Fruit fly (Drosophila melanogaster) Kc167 (cell line): ENCODE results near the gene CG42249.
"Not testable (repeated sequence)": the region's sequence is repeated elsewhere in the genome, so short reads cannot be mapped to it uniquely, and the experiment has no call there.

Experiments
- Myc ChIP-seq: fragments of >200 bp; optimal IDR thresholded peaks from 2 replicates; lab custom pipeline; 2017; ENCODE audit warnings: missing external identifiers
- Sin3A ChIP-seq: fragments of >200 bp; optimal IDR thresholded peaks from 2 replicates; lab custom pipeline; 2018; ENCODE audit warnings: missing external identifiers
- h ChIP-seq: fragments of >200 bp; optimal IDR thresholded peaks from 3 replicates; lab custom pipeline; 2018; ENCODE audit warnings: missing external identifiers
- insv ChIP-seq: fragments of >200 bp; optimal IDR thresholded peaks from 3 replicates; lab custom pipeline; 2018; ENCODE audit warnings: missing external identifiers
- psq ChIP-seq: fragments of >200 bp; optimal IDR thresholded peaks from 2 replicates; lab custom pipeline; 2017; ENCODE audit warnings: missing external identifiers
- ttk ChIP-seq: sonication (Bioruptor generic); optimal IDR thresholded peaks from 2 replicates; lab custom pipeline; 2017; ENCODE audit warnings: missing external identifiers

The CG42249 gene

dm6 chrX:11095973-11096372, at the start of gene CG42249:
CG42249 (plus strand) TSS chrX:11096273.
- TF ChIP-seq Sin3A (lab: Kevin White, UChicago); ttk; h: not testable (repeated sequence)

DNA sequence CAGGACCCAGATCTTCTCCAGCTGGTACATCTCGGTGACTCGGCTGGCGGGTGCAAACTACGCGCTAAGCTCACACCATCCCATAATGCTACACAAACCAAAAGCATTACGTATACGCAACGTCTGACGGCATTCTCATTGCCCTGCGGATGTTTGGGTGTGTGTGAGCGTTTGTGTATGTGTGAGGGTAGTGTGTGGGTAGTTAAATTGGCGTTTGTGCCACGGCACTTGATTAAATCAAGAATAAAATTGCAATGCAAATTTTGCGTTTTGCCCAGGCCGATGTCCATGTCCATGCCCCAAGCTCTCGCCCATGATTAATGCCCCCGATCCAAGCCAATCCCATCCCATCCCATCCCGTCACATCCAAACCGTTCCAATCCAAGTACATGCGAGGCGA, 42.6 kb upstream of the CG42249 start, which contains the start of gene CG1552:
TSS of gene CG1552 (minus strand) at position 101 of the 400 bp plus-strand sequence.
- no peak for TF ChIP-seq h
- no peak for TF ChIP-seq Sin3A (lab: Kevin White, UChicago)
- no peak for TF ChIP-seq insv (lab: Kevin White, UChicago)
- TF ChIP-seq Myc = no peak
- no peak for TF ChIP-seq ttk
- no peak for TF ChIP-seq psq (lab: Kevin White, UChicago)

dm6 chrX:11059519-11059918, 36.6 kb upstream of the CG42249 start, which contains the start of gene CG1545:
CG1545 (minus strand) TSS chrX:11059619.
- TF ChIP-seq psq (lab: Kevin White, UChicago) (no peak), Myc (no peak), h (no peak), Sin3A (lab: Kevin White, UChicago) (no peak), insv (lab: Kevin White, UChicago) (no peak), ttk (no peak)

- TF ChIP-seq Myc (no peak), psq (lab: Kevin White, UChicago) (no peak)
Measured at dm6 chrX:11063070-11063469, 33.0 kb upstream of the CG42249 start, which contains the start of gene CG1537. CG1537 (minus strand) TSS chrX:11063170.

- no peak for TF ChIP-seq Myc
- no peak for TF ChIP-seq psq (lab: Kevin White, UChicago)
- no peak for TF ChIP-seq insv (lab: Kevin White, UChicago)
- no peak for TF ChIP-seq Sin3A (lab: Kevin White, UChicago)
- TF ChIP-seq h = no peak
- TF ChIP-seq ttk = no peak
Measured at dm6 chrX:11066252-11066651, 29.8 kb upstream of the CG42249 start, which contains the start of gene CG15203. CG15203 (plus strand) TSS chrX:11066552.

DNA sequence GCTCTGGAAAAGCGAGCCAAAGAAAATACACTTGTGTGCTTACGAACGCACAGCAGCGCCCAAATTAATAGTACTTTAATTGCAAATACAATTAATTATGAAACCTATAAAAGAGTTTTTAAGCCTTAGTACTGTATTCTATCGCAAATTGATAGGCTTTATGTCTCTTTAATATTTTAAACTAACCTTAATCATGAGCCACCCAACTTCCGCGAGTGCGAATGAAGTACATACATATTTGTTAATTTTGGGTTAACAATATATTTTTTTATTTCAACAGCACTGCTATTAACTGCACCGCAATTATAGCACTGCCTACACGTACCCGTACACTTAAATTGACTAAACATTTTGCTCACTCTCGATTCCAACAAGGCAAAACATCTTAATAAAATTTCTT, 14.8 kb upstream of the CG42249 start:
- TF ChIP-seq psq (lab: Kevin White, UChicago) = no peak
- no peak for TF ChIP-seq Sin3A (lab: Kevin White, UChicago)
- TF ChIP-seq ttk = no peak
- TF ChIP-seq h = no peak
- TF ChIP-seq insv (lab: Kevin White, UChicago) = no peak
- no peak for TF ChIP-seq Myc

dm6 chrX:11081834-11082233, 14.2 kb upstream of the CG42249 start:
- TF ChIP-seq Sin3A (lab: Kevin White, UChicago) = no peak
- peak; percentile 86 for TF ChIP-seq h
- TF ChIP-seq Myc = no peak

DNA sequence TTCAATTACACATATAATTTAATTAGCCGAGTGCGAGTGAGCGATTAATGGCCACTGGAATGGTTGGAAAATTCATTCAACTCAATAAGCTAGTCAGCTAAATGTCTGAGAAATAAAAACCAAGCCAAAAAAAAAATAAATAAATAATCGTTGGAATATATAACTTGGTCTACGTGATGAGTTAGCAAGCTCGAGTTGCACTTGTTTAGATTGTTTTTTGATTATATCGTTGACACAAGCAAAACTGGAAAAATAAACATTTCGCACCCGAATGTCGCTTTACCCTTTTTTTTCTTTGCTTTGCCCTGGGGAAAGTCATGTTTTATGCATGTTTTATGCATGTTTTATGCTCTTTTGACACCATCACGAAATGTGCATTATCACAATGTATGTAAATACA, 13.1 kb upstream of the CG42249 start:
- TF ChIP-seq insv (lab: Kevin White, UChicago) (no peak), ttk (no peak), h (no peak), Myc (no peak), psq (lab: Kevin White, UChicago) (no peak), Sin3A (lab: Kevin White, UChicago) (no peak)

dm6 chrX:11086250-11086649, 9.8 kb upstream of the CG42249 start, which contains the start of gene sev:
sev (minus strand) TSS chrX:11086299.
- TF ChIP-seq Sin3A (lab: Kevin White, UChicago) = no peak
- TF ChIP-seq ttk = no peak
- no peak for TF ChIP-seq insv (lab: Kevin White, UChicago)
- TF ChIP-seq Myc = no peak
- TF ChIP-seq psq (lab: Kevin White, UChicago) = no peak
- no peak for TF ChIP-seq h

- TF ChIP-seq h (no peak), psq (lab: Kevin White, UChicago) (no peak), Sin3A (lab: Kevin White, UChicago) (no peak), Myc (no peak), insv (lab: Kevin White, UChicago) (no peak), ttk (no peak)
Measured at dm6 chrX:11087384-11087783, 8.7 kb upstream of the CG42249 start.

DNA sequence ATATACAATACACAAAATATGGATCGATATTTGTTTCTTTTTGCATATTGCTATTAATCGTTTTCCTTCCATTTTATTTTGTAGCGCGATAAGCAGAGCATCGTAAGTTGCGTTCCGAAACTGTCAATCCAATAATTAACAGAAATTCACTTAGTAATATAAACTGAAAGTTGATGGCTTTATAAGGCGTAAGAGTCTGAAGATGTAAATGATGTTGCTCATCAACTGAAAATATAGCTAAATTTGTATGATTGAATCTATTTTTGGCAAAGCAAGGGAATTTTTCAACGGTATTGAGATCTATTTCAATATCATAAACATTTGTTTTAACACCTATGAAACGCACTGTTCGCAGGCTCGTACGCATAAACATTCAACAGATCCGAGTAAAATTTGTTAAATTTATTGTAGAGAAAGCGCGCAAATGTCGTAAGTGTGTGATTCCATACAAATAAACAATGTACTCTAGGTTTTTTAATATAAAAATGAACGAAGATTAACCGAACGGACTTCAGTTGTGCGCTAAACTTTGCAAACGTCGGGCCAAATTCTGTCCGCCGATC, 7.2 kb upstream of the CG42249 start, which contains the start of gene Vago:
TSS of gene Vago (plus strand) at position 513 of the 563 bp plus-strand sequence.
- TF ChIP-seq psq (lab: Kevin White, UChicago) (no peak), Sin3A (lab: Kevin White, UChicago) (no peak), h (no peak), ttk (no peak), insv (lab: Kevin White, UChicago) (no peak), Myc (no peak)

DNA sequence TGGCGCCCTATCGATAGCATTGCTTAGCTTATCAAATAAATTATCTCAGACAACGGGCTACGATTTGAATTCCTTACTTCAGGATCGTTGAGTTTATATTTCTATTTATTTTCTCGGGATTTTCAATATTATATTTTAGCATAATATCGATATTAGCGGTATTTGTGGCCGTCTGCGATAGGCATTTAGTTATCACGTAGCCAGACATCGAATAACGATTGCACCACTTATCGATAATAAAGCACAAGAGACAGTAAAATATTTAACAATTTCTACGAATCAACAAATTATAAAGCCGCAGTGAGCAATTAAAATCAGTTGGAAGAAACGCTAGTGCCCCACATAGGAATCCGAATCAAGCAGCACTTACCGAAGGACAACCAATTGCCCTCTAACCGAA, 5.9 kb upstream of the CG42249 start, which contains the start of gene CG2076:
TSS of gene CG2076 (plus strand) at position 50 of the 400 bp plus-strand sequence.
- TF ChIP-seq insv (lab: Kevin White, UChicago) = no peak
- TF ChIP-seq Sin3A (lab: Kevin White, UChicago) = no peak
- TF ChIP-seq h = no peak
- TF ChIP-seq ttk = no peak
- no peak for TF ChIP-seq psq (lab: Kevin White, UChicago)
- TF ChIP-seq Myc = no peak

- TF ChIP-seq insv (lab: Kevin White, UChicago) (no peak), Myc (no peak), ttk (no peak), Sin3A (lab: Kevin White, UChicago) (no peak)
Measured at dm6 chrX:11092201-11092600, 3.9 kb upstream of the CG42249 start, which contains the start of gene CG2061. CG2061 (plus strand) TSS chrX:11092492.
